Fruit fly (Drosophila melanogaster) whole organism, embryonic: ENCODE results near the gene lobo.

Experiments used
- Atf3 ChIP-seq: fragments of 200-800 bp; sonication (Bioruptor generic); optimal IDR thresholded peaks from 3 replicates; lab custom pipeline; 2016; ENCODE audit warnings: missing biosample characterization, missing genetic modification characterization
- CG10209 ChIP-seq: fragments of 200-800 bp; sonication (Bioruptor generic); optimal IDR thresholded peaks from 3 replicates; lab custom pipeline; 2017; ENCODE audit warnings: missing biosample characterization, mild to moderate bottlenecking, missing genetic modification characterization, missing genetic modification reagents
- CG10366 ChIP-seq: fragments of 200-800 bp; sonication (Bioruptor generic); IDR thresholded peaks from 2 replicates; pipeline ENCODE4 v1.3.6; 2022; ENCODE audit warnings: missing biosample characterization, missing genetic modification characterization
- CG11093 ChIP-seq: fragments of 200-800 bp; sonication (Bioruptor generic); IDR thresholded peaks from 3 replicates; pipeline ENCODE4 v1.3.6; 2022; ENCODE audit warnings: missing biosample characterization, missing genetic modification characterization
- CG11247 ChIP-seq: fragments of 200-800 bp; sonication (Bioruptor generic); IDR thresholded peaks from 2 replicates; pipeline ENCODE4 v1.3.6; 2022; ENCODE audit warnings: missing biosample characterization, missing genetic modification characterization
- CG12236 ChIP-seq: fragments of 200-800 bp; sonication (Bioruptor generic); optimal IDR thresholded peaks from 2 replicates; lab custom pipeline; 2016; ENCODE audit warnings: missing biosample characterization, missing genetic modification characterization
- CG13424 ChIP-seq: fragments of 200-800 bp; sonication (Bioruptor generic); optimal IDR thresholded peaks from 2 replicates; lab custom pipeline; 2019; ENCODE audit warnings: missing biosample characterization, mild to moderate bottlenecking, missing genetic modification characterization, moderate library complexity
- CG1602 ChIP-seq: fragments of 200-800 bp; sonication (Bioruptor generic); optimal IDR thresholded peaks from 3 replicates; lab custom pipeline; 2016; ENCODE audit warnings: missing biosample characterization, missing genetic modification characterization
- CG17186 ChIP-seq: fragments of 200-800 bp; sonication (Bioruptor generic); optimal IDR thresholded peaks from 3 replicates; lab custom pipeline; 2017; ENCODE audit warnings: missing biosample characterization, missing genetic modification reagents, missing genetic modification characterization
- CG17612 ChIP-seq: fragments of 200-800 bp; sonication (Bioruptor generic); IDR thresholded peaks from 2 replicates; pipeline ENCODE4 v1.3.6; 2022; ENCODE audit warnings: missing biosample characterization, missing genetic modification characterization
- CG2889 ChIP-seq: fragments of 200-800 bp; sonication (Bioruptor generic); IDR thresholded peaks from 3 replicates; pipeline ENCODE4 v1.3.6; 2022; ENCODE audit warnings: missing biosample characterization, missing genetic modification characterization
- CG30431 ChIP-seq: fragments of 200-800 bp; sonication (Bioruptor generic); optimal IDR thresholded peaks from 2 replicates; lab custom pipeline; 2017; ENCODE audit warnings: missing biosample characterization, missing genetic modification characterization
- CG3065 ChIP-seq: fragments of 200-800 bp; sonication (Bioruptor generic); optimal IDR thresholded peaks from 2 replicates; lab custom pipeline; 2016; ENCODE audit warnings: missing biosample characterization, missing genetic modification characterization
- CG31224 ChIP-seq: fragments of 200-800 bp; sonication (Bioruptor generic); IDR thresholded peaks from 2 replicates; pipeline ENCODE4 v1.3.6; 2022; ENCODE audit warnings: missing biosample characterization, missing genetic modification characterization
- CG32532 ChIP-seq: fragments of 200-800 bp; sonication (Bioruptor generic); IDR thresholded peaks from 2 replicates; pipeline ENCODE4 v1.3.6; 2022; ENCODE audit warnings: missing biosample characterization, missing genetic modification characterization
- CG4360 ChIP-seq: fragments of 200-800 bp; sonication (Bioruptor generic); IDR thresholded peaks from 2 replicates; pipeline ENCODE4 v1.3.6; 2022; ENCODE audit warnings: missing biosample characterization, missing genetic modification characterization
- CG4424 ChIP-seq: fragments of 200-800 bp; sonication (Bioruptor generic); optimal IDR thresholded peaks from 3 replicates; lab custom pipeline; 2016; ENCODE audit warnings: missing biosample characterization, missing genetic modification characterization
- CG8388 ChIP-seq: fragments of 200-800 bp; sonication (Bioruptor generic); optimal IDR thresholded peaks from 2 replicates; lab custom pipeline; 2019; ENCODE audit warnings: missing biosample characterization, mild to moderate bottlenecking, missing genetic modification characterization, moderate library complexity
- CG9797 ChIP-seq: fragments of 200-800 bp; sonication (Bioruptor generic); optimal IDR thresholded peaks from 3 replicates; lab custom pipeline; 2018; ENCODE audit warnings: missing biosample characterization, mild to moderate bottlenecking, missing genetic modification characterization
- CTCF ChIP-seq: fragments of 200-800 bp; sonication (Bioruptor generic); optimal IDR thresholded peaks from 2 replicates; lab custom pipeline; 2017; ENCODE audit warnings: missing biosample characterization, mild to moderate bottlenecking, missing genetic modification characterization, moderate library complexity
- Dip3 ChIP-seq: fragments of 200-800 bp; sonication (Bioruptor generic); optimal IDR thresholded peaks from 3 replicates; lab custom pipeline; 2016; ENCODE audit warnings: missing biosample characterization, missing genetic modification characterization
- Dp ChIP-seq: fragments of 200-800 bp; sonication (Bioruptor generic); optimal IDR thresholded peaks from 2 replicates; lab custom pipeline; 2018; ENCODE audit warnings: missing biosample characterization, mild to moderate bottlenecking, missing genetic modification characterization, moderate library complexity
- Ets65A ChIP-seq: fragments of 200-800 bp; sonication (Bioruptor generic); peaks from one replicate; lab custom pipeline; 2016; ENCODE audit warnings: missing biosample characterization, missing genetic modification characterization
- Fer1 ChIP-seq: fragments of 200-800 bp; sonication (Bioruptor generic); optimal IDR thresholded peaks from 2 replicates; lab custom pipeline; 2017; ENCODE audit warnings: missing biosample characterization, mild to moderate bottlenecking, missing genetic modification characterization
- Gug ChIP-seq: fragments of 200-800 bp; sonication (Bioruptor generic); IDR thresholded peaks from 4 replicates; pipeline ENCODE4 v1.3.6; 2022; ENCODE audit warnings: missing biosample characterization, missing genetic modification characterization
- HLHmδ ChIP-seq: fragments of 200-800 bp; sonication (Bioruptor generic); optimal IDR thresholded peaks from 2 replicates; lab custom pipeline; 2018; ENCODE audit warnings: missing biosample characterization, mild to moderate bottlenecking, missing genetic modification characterization, moderate library complexity
- Hand ChIP-seq: fragments of 200-800 bp; sonication (Bioruptor generic); optimal IDR thresholded peaks from 2 replicates; lab custom pipeline; 2017; ENCODE audit warnings: mild to moderate bottlenecking, missing biosample characterization, missing genetic modification reagents, missing genetic modification characterization
- HmgD ChIP-seq: fragments of 200-800 bp; sonication (Bioruptor generic); optimal IDR thresholded peaks from 3 replicates; lab custom pipeline; 2016; ENCODE audit warnings: missing biosample characterization, missing genetic modification characterization
- Sin3A ChIP-seq: fragments of >200 bp; optimal IDR thresholded peaks from 2 replicates; lab custom pipeline; 2018
- Sry-δ ChIP-seq: fragments of 200-800 bp; sonication (Bioruptor generic); optimal IDR thresholded peaks from 2 replicates; lab custom pipeline; 2016; ENCODE audit warnings: missing biosample characterization, missing genetic modification characterization
- Stat92E ChIP-seq, 3 experiments: fragments of >200 bp in 2 of 3; fragments of 200-800 bp in 1 of 3; sonication (Bioruptor generic) in 1 of 3; optimal IDR thresholded peaks; 2 replicates each; lab custom pipeline; 2017 to 2019; ENCODE audit warnings: missing biosample characterization in 3 of 3, missing genetic modification characterization in 3 of 3, mild to moderate bottlenecking in 1 of 3, moderate library complexity in 1 of 3
- az2 ChIP-seq: fragments of 200-800 bp; sonication (Bioruptor generic); optimal IDR thresholded peaks from 3 replicates; lab custom pipeline; 2016; ENCODE audit warnings: missing biosample characterization, missing genetic modification characterization
- bcd ChIP-seq: fragments of 200-800 bp; sonication (Bioruptor generic); optimal IDR thresholded peaks from 2 replicates; lab custom pipeline; 2017; ENCODE audit warnings: missing biosample characterization, mild to moderate bottlenecking, missing genetic modification characterization
- btn ChIP-seq: fragments of 200-800 bp; sonication (Bioruptor generic); optimal IDR thresholded peaks from 2 replicates; lab custom pipeline; 2016; ENCODE audit warnings: missing biosample characterization, missing genetic modification characterization
- cas ChIP-seq: fragments of 200-800 bp; sonication (Bioruptor generic); IDR thresholded peaks from 2 replicates; pipeline ENCODE4 v1.3.6; 2022; ENCODE audit warnings: missing biosample characterization, missing genetic modification characterization
- cg ChIP-seq: fragments of 200-800 bp; sonication (Bioruptor generic); optimal IDR thresholded peaks from 3 replicates; lab custom pipeline; 2019; ENCODE audit warnings: missing biosample characterization, mild to moderate bottlenecking, missing genetic modification characterization, moderate library complexity
- disco-r ChIP-seq: fragments of 200-800 bp; sonication (Bioruptor generic); optimal IDR thresholded peaks from 2 replicates; lab custom pipeline; 2016; ENCODE audit warnings: missing biosample characterization, missing genetic modification characterization
- ems ChIP-seq: fragments of 200-800 bp; sonication (Bioruptor generic); optimal IDR thresholded peaks from 3 replicates; lab custom pipeline; 2016; ENCODE audit warnings: missing biosample characterization, missing genetic modification characterization
- gt ChIP-seq: fragments of 200-800 bp; sonication (Bioruptor generic); IDR thresholded peaks from 2 replicates; pipeline ENCODE4 v1.3.6; 2022; ENCODE audit warnings: missing biosample characterization, missing genetic modification characterization
- inv ChIP-seq: fragments of 200-800 bp; sonication (Bioruptor generic); IDR thresholded peaks from 2 replicates; pipeline ENCODE4 v1.3.6; 2022; ENCODE audit warnings: missing biosample characterization, missing genetic modification characterization; ENCODE audit not compliant: partially characterized antibody
- jigr1 ChIP-seq: fragments of 200-800 bp; sonication (Bioruptor generic); IDR thresholded peaks from 3 replicates; pipeline ENCODE4 v1.3.6; 2022; ENCODE audit warnings: missing biosample characterization, missing genetic modification characterization
- lbe ChIP-seq: fragments of 200-800 bp; sonication (Bioruptor generic); optimal IDR thresholded peaks from 2 replicates; lab custom pipeline; 2016; ENCODE audit warnings: missing biosample characterization, mild to moderate bottlenecking, missing genetic modification characterization
- mam ChIP-seq: fragments of 200-800 bp; sonication (Bioruptor generic); optimal IDR thresholded peaks from 3 replicates; lab custom pipeline; 2016; ENCODE audit warnings: missing biosample characterization, missing genetic modification characterization
- nerfin-2 ChIP-seq: fragments of 200-800 bp; sonication (Bioruptor generic); IDR thresholded peaks from 2 replicates; pipeline ENCODE4 v1.3.6; 2022; ENCODE audit warnings: missing biosample characterization, missing genetic modification characterization; ENCODE audit not compliant: partially characterized antibody
- pros ChIP-seq: fragments of 200-800 bp; sonication (Bioruptor generic); optimal IDR thresholded peaks from 3 replicates; lab custom pipeline; 2019; ENCODE audit warnings: missing biosample characterization, mild to moderate bottlenecking, missing genetic modification characterization, moderate library complexity
- pum ChIP-seq: fragments of 200-800 bp; sonication (Bioruptor generic); optimal IDR thresholded peaks from 2 replicates; lab custom pipeline; 2016; ENCODE audit warnings: missing biosample characterization, missing genetic modification characterization
- sens ChIP-seq: fragments of 200-800 bp; sonication (Bioruptor generic); peaks from one replicate; lab custom pipeline; 2016; ENCODE audit warnings: missing biosample characterization, missing genetic modification characterization
- shn ChIP-seq: fragments of 200-800 bp; sonication (Bioruptor generic); optimal IDR thresholded peaks from 3 replicates; lab custom pipeline; 2016; ENCODE audit warnings: missing biosample characterization, missing genetic modification characterization
- sima ChIP-seq: fragments of 200-800 bp; sonication (Bioruptor generic); optimal IDR thresholded peaks from 2 replicates; lab custom pipeline; 2016; ENCODE audit warnings: missing biosample characterization, missing genetic modification characterization
- tna ChIP-seq: fragments of 200-800 bp; sonication (Bioruptor generic); IDR thresholded peaks from 2 replicates; pipeline ENCODE4 v1.3.6; 2022; ENCODE audit warnings: missing biosample characterization, missing genetic modification characterization; ENCODE audit not compliant: partially characterized antibody
- trem ChIP-seq: fragments of 200-800 bp; optimal IDR thresholded peaks from 3 replicates; lab custom pipeline; 2019; ENCODE audit warnings: missing biosample characterization, mild to moderate bottlenecking, missing genetic modification characterization, moderate library complexity
- zf30C ChIP-seq: fragments of 200-800 bp; sonication (Bioruptor generic); optimal IDR thresholded peaks from 3 replicates; lab custom pipeline; 2018; ENCODE audit warnings: missing biosample characterization, mild to moderate bottlenecking, missing genetic modification characterization

The lobo gene

DNA sequence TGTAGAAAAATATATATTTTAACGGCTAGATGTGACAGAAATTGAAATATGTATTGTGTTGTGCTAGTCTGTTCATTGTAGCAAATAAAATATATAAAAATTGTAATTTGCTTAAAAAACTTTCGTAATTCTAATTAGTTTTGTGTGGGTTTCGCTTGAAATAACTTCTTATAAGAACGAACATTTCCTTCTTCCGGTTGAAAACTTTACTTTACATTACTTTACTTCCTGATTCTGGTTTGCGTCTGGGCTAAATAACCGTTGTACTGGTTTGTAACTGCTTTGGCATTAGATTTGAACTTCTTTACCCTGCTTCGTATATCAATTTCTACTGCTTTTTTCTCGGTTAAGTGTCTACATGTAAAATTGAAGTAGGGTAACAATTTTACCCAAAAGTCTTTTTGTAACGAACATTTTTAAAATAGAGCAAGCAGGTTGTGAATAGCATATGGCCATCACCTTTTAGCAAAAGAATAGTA, at the start of gene lobo:
TSS of gene lobo (minus strand) at position 51 of the 479 bp plus-strand sequence.
- peak; percentile 86 for TF ChIP-seq HmgD (GFP tag; lab: Kevin White, UChicago)
- peak; percentile 22 for TF ChIP-seq CG3065 (GFP tag; lab: Kevin White, UChicago)
- TF ChIP-seq CG4360 (GFP tag; lab: Robert Waterston, UW): no peak
- TF ChIP-seq CG10366 (GFP tag; lab: Robert Waterston, UW): peak; percentile 70
- TF ChIP-seq nerfin-2 (GFP tag; lab: Robert Waterston, UW): no peak
- peak; percentile 8 for TF ChIP-seq CG8388 (GFP tag; lab: Kevin White, UChicago)
- peak; percentile 48 for TF ChIP-seq CG4424 (GFP tag; lab: Kevin White, UChicago)
- peak; percentile 32 for TF ChIP-seq disco-r (GFP tag; lab: Kevin White, UChicago)
- TF ChIP-seq trem: peak; percentile 60
- peak; percentile 47 for TF ChIP-seq Sry-δ (GFP tag; lab: Kevin White, UChicago)
- no peak for TF ChIP-seq zf30C (GFP tag; lab: Kevin White, UChicago)
- TF ChIP-seq gt (GFP tag; lab: Robert Waterston, UW): no peak
- TF ChIP-seq CG17612 (GFP tag; lab: Robert Waterston, UW): no peak
- peak; percentile 26 for TF ChIP-seq ems (GFP tag; lab: Kevin White, UChicago)
- TF ChIP-seq jigr1 (GFP tag; lab: Robert Waterston, UW): no peak
- TF ChIP-seq HLHmδ (GFP tag; lab: Kevin White, UChicago): no peak
- TF ChIP-seq CTCF (GFP tag; lab: Kevin White, UChicago): peak; percentile 86
- TF ChIP-seq lbe: no peak
- peak; percentile 64 for TF ChIP-seq mam
- peak; percentile 30 for TF ChIP-seq Atf3 (GFP tag; lab: Kevin White, UChicago)
- no peak for TF ChIP-seq Sin3A (lab: Kevin White, UChicago)
- no peak for TF ChIP-seq cas (GFP tag; lab: Robert Waterston, UW)
- TF ChIP-seq Dp (GFP tag; lab: Kevin White, UChicago): peak; percentile 29
- TF ChIP-seq sima (GFP tag; lab: Kevin White, UChicago): peak; percentile 4
- no peak for TF ChIP-seq CG9797 (GFP tag; lab: Kevin White, UChicago)
- no peak for TF ChIP-seq pros (GFP tag; lab: Kevin White, UChicago)
- TF ChIP-seq CG32532 (GFP tag; lab: Robert Waterston, UW): peak; percentile 50; the same call in 1 of the 2 replicates
- no peak for TF ChIP-seq Hand
- TF ChIP-seq sens (GFP tag; lab: Kevin White, UChicago): peak; percentile 93
- TF ChIP-seq cg (GFP tag; lab: Kevin White, UChicago): no peak
- TF ChIP-seq inv (GFP tag; lab: Robert Waterston, UW): no peak
- TF ChIP-seq bcd (GFP tag; lab: Kevin White, UChicago): peak; percentile 80
- TF ChIP-seq CG12236: peak; percentile 56
- peak; percentile 35 for TF ChIP-seq az2 (GFP tag; lab: Kevin White, UChicago)
- peak; percentile 36 for TF ChIP-seq CG30431 (GFP tag; lab: Kevin White, UChicago)
- no peak for TF ChIP-seq tna (GFP tag; lab: Robert Waterston, UW)
- TF ChIP-seq Dip3 (GFP tag; lab: Kevin White, UChicago): peak; percentile 48
- peak; percentile 38; the same call in 1 of the 2 replicates for TF ChIP-seq CG31224 (GFP tag; lab: Robert Waterston, UW)
- peak; percentile 58 for TF ChIP-seq shn (GFP tag; lab: Kevin White, UChicago)
- peak; percentile 39; the same call in 1 of the 2 replicates for TF ChIP-seq CG11247 (GFP tag; lab: Robert Waterston, UW)
- TF ChIP-seq CG1602 (GFP tag; lab: Kevin White, UChicago): no peak
- peak; percentile 97 for TF ChIP-seq Ets65A (GFP tag; lab: Kevin White, UChicago)
- TF ChIP-seq CG2889 (GFP tag; lab: Robert Waterston, UW): no peak
- TF ChIP-seq Gug: 0 out of 4 replicates have a peak, but pooled peaks have one; percentile 14
- peak; percentile 67 for TF ChIP-seq CG13424 (tag; lab: Kevin White, UChicago)
- TF ChIP-seq pum (GFP tag; lab: Kevin White, UChicago): peak; percentile 22
- TF ChIP-seq CG17186: no peak
- TF ChIP-seq Fer1 (GFP tag; lab: Kevin White, UChicago): peak; percentile 65
- peak; percentile 59 for TF ChIP-seq CG10209
- TF ChIP-seq CG11093: no peak
- TF ChIP-seq btn: no peak
- peak in 1 of 3 experiments; percentile 15 for TF ChIP-seq Stat92E (GFP tag; optimal IDR thresholded peaks at IDR 0.05; lab: Kevin White, UChicago)
